Worm (Caenorhabditis elegans): ENCODE measurements around the gene fbxb-105.

fbxb-105 gene

ce11 chrII:2805566-2805965 is 34.9 kb upstream of the fbxb-105 start:
- TF ChIP-seq hif-1 (tag; optimal IDR thresholded peaks at IDR 0.05): no peak
- TF ChIP-seq F10B5.3 (tag; optimal IDR thresholded peaks at IDR 0.05): no peak
- TF ChIP-seq nhr-28 (tag; optimal IDR thresholded peaks at IDR 0.05): peak; percentile 12
- TF ChIP-seq egl-27 (tag; optimal IDR thresholded peaks at IDR 0.05): no peak
- TF ChIP-seq nhr-237 (tag; optimal IDR thresholded peaks at IDR 0.05): no peak
- no peak for TF ChIP-seq hmg-1.1 (GFP tag; IDR thresholded peaks at IDR 0.05)

DNA sequence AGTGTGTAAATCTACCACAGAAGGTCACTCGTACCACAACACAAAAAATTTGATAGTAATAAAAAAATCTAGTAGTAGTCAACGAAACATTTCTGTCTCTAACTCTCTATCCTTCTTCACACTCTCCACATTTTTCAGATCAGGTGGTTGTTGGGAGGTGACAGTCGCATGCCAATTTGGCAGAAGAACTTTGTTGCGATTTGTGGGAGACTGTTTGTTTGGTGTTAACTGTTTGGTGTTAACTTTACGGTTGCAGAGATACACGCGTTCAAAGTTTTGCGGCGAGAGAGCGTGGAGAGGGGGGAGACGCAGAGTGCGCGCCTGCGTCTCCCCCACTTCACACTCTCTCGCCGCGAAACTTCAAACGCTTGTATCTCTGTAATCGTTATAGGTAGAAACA is 34.3 kb upstream of the fbxb-105 start:
- no peak for TF ChIP-seq cey-2 (tag; optimal IDR thresholded peaks at IDR 0.05; ENCODE audit: borderline replicate concordance, insufficient read depth)
- TF ChIP-seq snpc-4 (tag; optimal IDR thresholded peaks at IDR 0.05): no peak
- no peak for TF ChIP-seq nhr-111 (GFP tag; optimal IDR thresholded peaks at IDR 0.05)
- TF ChIP-seq php-3 (GFP tag; IDR thresholded peaks at IDR 0.05): 0 out of 2 replicates have a peak, but pooled peaks have one; percentile 15
- TF ChIP-seq ceh-20 (GFP tag; IDR thresholded peaks at IDR 0.05): no peak
- no peak for TF ChIP-seq hmg-1.1 (GFP tag; IDR thresholded peaks at IDR 0.05)
- no peak for TF ChIP-seq ztf-11 (tag; optimal IDR thresholded peaks at IDR 0.05)
- no peak for TF ChIP-seq lin-38 (GFP tag; IDR thresholded peaks at IDR 0.05)
- peak; percentile 85 for TF ChIP-seq dmd-6 (GFP tag; IDR thresholded peaks at IDR 0.05)
- TF ChIP-seq dmd-8 (GFP tag; IDR thresholded peaks at IDR 0.05): no peak
- TF ChIP-seq rbr-2 (tag; optimal IDR thresholded peaks at IDR 0.05): no peak
- no peak for TF ChIP-seq nhr-42 (GFP tag; IDR thresholded peaks at IDR 0.05)
- TF ChIP-seq egl-27 (tag; optimal IDR thresholded peaks at IDR 0.05): no peak
- TF ChIP-seq mep-1 (tag; optimal IDR thresholded peaks at IDR 0.05): no peak
- TF ChIP-seq nhr-10 (tag; optimal IDR thresholded peaks at IDR 0.05): no peak
- TF ChIP-seq ceh-28 (tag; optimal IDR thresholded peaks at IDR 0.05): no peak
- TF ChIP-seq nhr-41 (GFP tag; IDR thresholded peaks at IDR 0.05): no peak
- TF ChIP-seq tra-1 (GFP tag; IDR thresholded peaks at IDR 0.05): peak; percentile 64; the same call in 1 of the 2 replicates
- no peak for TF ChIP-seq mdl-1 (tag; optimal IDR thresholded peaks at IDR 0.05)
- TF ChIP-seq daf-19 (GFP tag; conservative IDR thresholded peaks at IDR 0.05): no peak
- no peak for TF ChIP-seq lin-39 (tag; optimal IDR thresholded peaks at IDR 0.05)
- no peak for TF ChIP-seq F10B5.3 (tag; optimal IDR thresholded peaks at IDR 0.05)
- TF ChIP-seq ctbp-1 (GFP tag; IDR thresholded peaks at IDR 0.05): no peak
- TF ChIP-seq mes-2 (tag; optimal IDR thresholded peaks at IDR 0.05; ENCODE audit: poor library complexity, severe bottlenecking): no peak
- TF ChIP-seq nhr-102 (tag; optimal IDR thresholded peaks at IDR 0.05): no peak
- TF ChIP-seq nhr-6 (tag; optimal IDR thresholded peaks at IDR 0.05): no peak
- TF ChIP-seq vab-7 (GFP tag; IDR thresholded peaks at IDR 0.05): no peak
- TF ChIP-seq Y5F2A.4 (GFP tag; optimal IDR thresholded peaks at IDR 0.05): no peak
- TF ChIP-seq Y48G9A.11 (GFP tag; IDR thresholded peaks at IDR 0.05): no peak
- TF ChIP-seq duxl-1 (tag; optimal IDR thresholded peaks at IDR 0.05; ENCODE audit: poor library complexity): no peak
- TF ChIP-seq ceh-44 (GFP tag; IDR thresholded peaks at IDR 0.05): no peak
- no peak for TF ChIP-seq zag-1 (tag; optimal IDR thresholded peaks at IDR 0.05)
- TF ChIP-seq lin-29 (GFP tag; IDR thresholded peaks at IDR 0.05): no peak
- TF ChIP-seq set-16 (GFP tag; IDR thresholded peaks at IDR 0.05): peak; percentile 26; the same call in 1 of the 2 replicates
- no peak for TF ChIP-seq unc-130 (GFP tag; optimal IDR thresholded peaks at IDR 0.05)
- no peak for TF ChIP-seq spr-1 (tag; optimal IDR thresholded peaks at IDR 0.05)
- TF ChIP-seq dmd-9 (GFP tag; IDR thresholded peaks at IDR 0.05): no peak
- no peak for TF ChIP-seq D1046.2 (GFP tag; IDR thresholded peaks at IDR 0.05)
- TF ChIP-seq nhr-237 (tag; optimal IDR thresholded peaks at IDR 0.05): no peak
- no peak for TF ChIP-seq nhr-25 (tag; optimal IDR thresholded peaks at IDR 0.05; ENCODE audit: borderline replicate concordance, insufficient read depth)
- TF ChIP-seq F49E8.2 (tag; optimal IDR thresholded peaks at IDR 0.05; ENCODE audit: borderline replicate concordance): no peak
- no peak for TF ChIP-seq daf-16 (GFP tag; optimal IDR thresholded peaks at IDR 0.05)
- TF ChIP-seq daf-16 (tag; optimal IDR thresholded peaks at IDR 0.05): no peak
- no peak for TF ChIP-seq nhr-76 (tag; optimal IDR thresholded peaks at IDR 0.05)
- TF ChIP-seq ces-1 (GFP tag; optimal IDR thresholded peaks at IDR 0.05): no peak
- no peak for TF ChIP-seq R02D3.7 (tag; optimal IDR thresholded peaks at IDR 0.05)
- TF ChIP-seq Y105C5A.15 (GFP tag; IDR thresholded peaks at IDR 0.05): no peak
